Worm (Caenorhabditis elegans): ENCODE results near the gene C06B8.2.

Gene C06B8.2

DNA sequence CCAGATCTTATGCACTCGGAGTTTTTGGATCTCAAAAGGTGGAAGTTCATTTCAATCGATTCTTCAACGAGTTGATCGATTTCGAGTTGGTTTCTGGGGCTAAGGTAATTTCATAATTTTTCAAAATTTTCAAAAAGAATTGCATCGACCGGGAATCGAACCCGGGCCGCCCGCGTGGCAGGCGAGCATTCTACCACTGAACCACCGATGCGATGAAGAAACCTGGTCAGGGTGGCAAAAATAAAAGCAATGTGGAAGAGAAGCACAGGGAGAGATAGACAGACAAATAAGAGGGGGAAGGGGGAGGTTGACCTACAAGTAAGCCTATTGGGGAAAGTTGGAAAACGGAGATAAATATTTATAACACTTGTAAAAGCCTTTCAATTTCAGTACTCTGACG, 26.5 kb upstream of the C06B8.2 start (continued):
- TF ChIP-seq efl-1 (GFP tag; optimal IDR thresholded peaks at IDR 0.05) (no peak), attf-6 (GFP tag; IDR thresholded peaks at IDR 0.05) (peak; percentile 33; the same call in 1 of the 2 replicates), tbx-9 (tag; optimal IDR thresholded peaks at IDR 0.05; ENCODE audit: borderline replicate concordance) (no peak), ama-1 (optimal IDR thresholded peaks at IDR 0.05) (no peak), ama-1 (GFP tag; optimal IDR thresholded peaks at IDR 0.05) (no peak), dpff-1 (tag; optimal IDR thresholded peaks at IDR 0.05) (no peak), cebp-2 (GFP tag; IDR thresholded peaks at IDR 0.05) (no peak), ceh-91 (GFP tag; IDR thresholded peaks at IDR 0.05) (no peak), D2030.7 (GFP tag; IDR thresholded peaks at IDR 0.05) (peak; percentile 75), nhr-90 (tag; optimal IDR thresholded peaks at IDR 0.05) (peak; percentile 38), nhr-120 (GFP tag; IDR thresholded peaks at IDR 0.05) (0 out of 2 replicates have a peak, but pooled peaks have one; percentile 30), lsl-1 (GFP tag; optimal IDR thresholded peaks at IDR 0.05) (peak; percentile 36), hmg-20 (GFP tag; IDR thresholded peaks at IDR 0.05) (no peak), ztf-25 (GFP tag; IDR thresholded peaks at IDR 0.05) (no peak), F57A8.1 (GFP tag; optimal IDR thresholded peaks at IDR 0.05) (no peak), sptf-2 (GFP tag; optimal IDR thresholded peaks at IDR 0.05) (no peak), B0035.1 (tag; optimal IDR thresholded peaks at IDR 0.05) (no peak), somi-1 (GFP tag; optimal IDR thresholded peaks at IDR 0.05) (peak; percentile 10), aptf-2 (GFP tag; conservative IDR thresholded peaks at IDR 0.05) (no peak), Y95B8A.8 (GFP tag; IDR thresholded peaks at IDR 0.05) (no peak), ceh-79 (tag; optimal IDR thresholded peaks at IDR 0.05) (no peak), ccch-3 (GFP tag; optimal IDR thresholded peaks at IDR 0.05) (no peak), akir-1 (GFP tag; optimal IDR thresholded peaks at IDR 0.05) (no peak), zfh-2 (GFP tag; conservative IDR thresholded peaks at IDR 0.05) (no peak; the same call in 1 of the 2 replicates), hrde-1 (tag; optimal IDR thresholded peaks at IDR 0.05; ENCODE audit: borderline replicate concordance) (no peak), ztf-22 (GFP tag; optimal IDR thresholded peaks at IDR 0.05) (no peak), lir-1 (GFP tag; conservative IDR thresholded peaks at IDR 0.05) (0 out of 2 replicates have a peak, but pooled peaks have one; percentile 52), egl-44 (GFP tag; IDR thresholded peaks at IDR 0.05) (no peak), F22D6.2 (tag; optimal IDR thresholded peaks at IDR 0.05) (no peak), B0019.2 (GFP tag; conservative IDR thresholded peaks at IDR 0.05) (no peak), dpl-1 (GFP tag; optimal IDR thresholded peaks at IDR 0.05) (no peak), Y53F4B.3 (GFP tag; IDR thresholded peaks at IDR 0.05) (no peak), athp-1 (tag; optimal IDR thresholded peaks at IDR 0.05) (peak; percentile 52), mcd-1 (GFP tag; IDR thresholded peaks at IDR 0.05) (peak; percentile 56; the same call in 1 of the 2 replicates), ceh-27 (GFP tag; optimal IDR thresholded peaks at IDR 0.05) (peak; percentile 44), snpc-4 (GFP tag; optimal IDR thresholded peaks at IDR 0.05) (peak; percentile 75), snpc-4 (tag; optimal IDR thresholded peaks at IDR 0.05) (peak in 3 of 4 experiments; percentile 34 to 73 (median 41)), hsf-1 (GFP tag; IDR thresholded peaks at IDR 0.05) (0 out of 2 replicates have a peak, but pooled peaks have one; percentile 42), lin-40 (tag; optimal IDR thresholded peaks at IDR 0.05) (no peak), tlf-1 (GFP tag; optimal IDR thresholded peaks at IDR 0.05) (no peak), cebp-1 (GFP tag; IDR thresholded peaks at IDR 0.05) (peak; percentile 44; the same call in 1 of the 2 replicates), cebp-1 (tag; optimal IDR thresholded peaks at IDR 0.05) (no peak), tbp1 (GFP tag; optimal IDR thresholded peaks at IDR 0.05) (peak; percentile 93), C06A6.2 (GFP tag; conservative IDR thresholded peaks at IDR 0.05) (no peak), repo-1 (tag; optimal IDR thresholded peaks at IDR 0.05) (no peak), aptf-3 (GFP tag; IDR thresholded peaks at IDR 0.05) (no peak), dox-1 (GFP tag; IDR thresholded peaks at IDR 0.05) (peak; percentile 63), ztf-28 (GFP tag; IDR thresholded peaks at IDR 0.05) (peak; percentile 70; the same call in 1 of the 2 replicates), rec-8 (tag; optimal IDR thresholded peaks at IDR 0.05) (no peak)

All from whole organism, young adult.